Worm (Caenorhabditis elegans): Measurements from ENCODE around the gene col-180.

The col-180 gene

DNA sequence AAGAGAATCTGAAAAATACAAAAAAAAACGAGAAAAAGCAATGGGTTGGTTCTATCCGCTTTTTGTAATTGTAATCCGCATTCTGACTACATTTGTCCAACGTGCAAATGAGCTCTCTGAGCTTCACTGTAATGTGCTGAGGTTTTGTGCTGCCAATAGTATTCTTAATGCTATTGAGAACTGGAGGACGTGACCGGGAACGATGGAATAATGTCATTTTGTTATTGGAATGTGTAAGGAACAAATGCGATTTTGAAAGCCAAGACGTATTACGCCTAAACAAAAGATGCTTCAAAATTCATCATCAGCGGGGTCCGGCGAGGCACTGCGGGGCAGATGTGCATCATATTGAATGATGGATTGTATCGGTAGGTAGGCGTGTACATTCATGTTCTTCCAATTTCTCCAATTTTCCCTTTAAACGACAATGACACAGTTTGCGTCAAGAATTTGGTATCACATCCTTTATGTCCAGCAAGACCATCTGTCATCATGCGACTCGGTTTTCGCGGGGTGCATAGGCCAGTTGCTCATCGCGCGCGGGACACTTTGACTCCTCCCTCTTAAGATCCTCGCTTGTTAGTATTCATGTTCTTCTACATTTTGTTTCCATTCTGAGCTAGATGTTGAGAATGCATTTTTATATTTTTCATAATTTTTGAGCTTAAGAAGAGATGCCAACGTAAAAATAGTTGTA lies 38.9 kb downstream of the col-180 start:
- TF ChIP-seq hnd-1 (tag; optimal IDR thresholded peaks at IDR 0.05) (no peak), hmbx-1 (tag; optimal IDR thresholded peaks at IDR 0.05) (no peak), ets-7 (tag; optimal IDR thresholded peaks at IDR 0.05) (no peak), ama-1 (optimal IDR thresholded peaks at IDR 0.05) (no peak), pes-1 (GFP tag; IDR thresholded peaks at IDR 0.05) (no peak), F13C5.2 (tag; optimal IDR thresholded peaks at IDR 0.05) (no peak), tbx-37 (GFP tag; conservative IDR thresholded peaks at IDR 0.05) (no peak), flt-1 (GFP tag; IDR thresholded peaks at IDR 0.05) (no peak), ceh-13 (GFP tag; optimal IDR thresholded peaks at IDR 0.05) (no peak), aly-1 (tag; optimal IDR thresholded peaks at IDR 0.05) (no peak), hmg-4 (GFP tag; optimal IDR thresholded peaks at IDR 0.05) (no peak), scrt-1 (GFP tag; IDR thresholded peaks at IDR 0.05) (no peak), B0310.2 (tag; optimal IDR thresholded peaks at IDR 0.05) (no peak), tra-4 (tag; optimal IDR thresholded peaks at IDR 0.05) (no peak), sea-1 (GFP tag; conservative IDR thresholded peaks at IDR 0.05) (no peak)

DNA sequence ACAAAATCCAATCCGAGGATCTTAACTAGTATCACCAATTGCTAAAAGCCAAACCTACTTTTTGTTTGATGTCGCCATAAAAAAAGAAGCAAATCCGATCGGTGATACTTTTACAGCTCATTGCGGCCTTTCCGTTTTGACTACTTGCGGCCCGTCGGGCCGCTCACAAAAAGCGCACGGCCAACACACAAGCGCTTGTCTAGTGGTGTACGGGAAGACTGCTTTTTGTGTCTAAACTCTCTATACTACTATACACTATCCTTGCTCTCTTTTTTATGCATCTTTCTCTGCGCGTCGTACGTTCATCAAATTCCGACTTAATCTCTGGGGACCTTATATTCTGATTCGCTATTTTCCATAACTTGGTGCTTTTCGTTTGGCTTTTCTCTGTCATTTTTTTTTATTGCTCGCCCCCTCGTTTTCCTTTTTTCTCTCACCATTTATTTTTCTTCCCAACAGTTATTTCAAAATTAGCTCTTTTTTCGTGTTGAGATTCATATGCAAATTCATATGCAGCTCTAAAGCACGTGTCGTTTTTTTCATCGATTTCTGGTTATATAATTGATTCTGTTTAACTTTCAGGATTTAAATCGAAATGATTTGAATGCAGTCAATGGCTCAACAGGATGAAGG lies 45.4 kb downstream of the col-180 start, which contains the start of gene noca-2:
TSS of gene noca-2 (plus strand) at position 583 of the 633 bp plus-strand sequence.
- TF ChIP-seq hmg-4 (GFP tag; optimal IDR thresholded peaks at IDR 0.05) (peak; percentile 64), tbx-11 (GFP tag; IDR thresholded peaks at IDR 0.05) (no peak), aly-1 (tag; optimal IDR thresholded peaks at IDR 0.05) (no peak), tra-4 (tag; optimal IDR thresholded peaks at IDR 0.05) (no peak), hnd-1 (tag; optimal IDR thresholded peaks at IDR 0.05) (peak; percentile 12), sea-1 (GFP tag; conservative IDR thresholded peaks at IDR 0.05) (no peak), ceh-36 (tag; optimal IDR thresholded peaks at IDR 0.05) (no peak), ets-7 (tag; optimal IDR thresholded peaks at IDR 0.05) (no peak)

DNA sequence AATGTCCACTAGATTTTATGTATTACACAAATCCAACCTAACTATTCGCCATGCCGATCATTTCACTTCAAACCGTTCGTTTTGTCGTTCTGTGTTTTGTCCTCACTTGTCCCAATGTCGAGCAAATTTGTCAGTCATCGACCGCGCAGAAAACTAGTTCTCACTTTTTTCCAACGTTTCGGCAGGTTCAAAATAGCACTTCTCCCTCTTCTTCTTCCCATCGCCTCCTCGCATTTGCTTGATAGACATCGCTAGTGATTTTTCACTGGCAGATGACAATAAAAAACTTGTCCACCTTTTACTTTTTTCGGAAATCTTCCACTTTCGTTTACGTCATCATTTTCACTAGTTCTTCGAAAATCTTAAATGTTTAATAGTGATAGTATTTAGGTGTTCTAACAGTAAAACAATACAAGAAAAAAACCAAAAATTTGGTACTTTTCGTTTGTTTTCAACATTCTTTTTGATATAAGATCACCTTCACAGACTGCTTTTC lies 46.5 kb downstream of the col-180 start:
- TF ChIP-seq B0310.2 (tag; optimal IDR thresholded peaks at IDR 0.05) (no peak), pes-1 (GFP tag; IDR thresholded peaks at IDR 0.05) (no peak), hmbx-1 (tag; optimal IDR thresholded peaks at IDR 0.05) (no peak), ceh-36 (tag; optimal IDR thresholded peaks at IDR 0.05) (no peak), scrt-1 (GFP tag; IDR thresholded peaks at IDR 0.05) (no peak), tra-4 (tag; optimal IDR thresholded peaks at IDR 0.05) (no peak), hmg-4 (GFP tag; optimal IDR thresholded peaks at IDR 0.05) (no peak), aly-1 (tag; optimal IDR thresholded peaks at IDR 0.05) (no peak), ets-7 (tag; optimal IDR thresholded peaks at IDR 0.05) (no peak), tbx-37 (GFP tag; conservative IDR thresholded peaks at IDR 0.05) (no peak)

DNA sequence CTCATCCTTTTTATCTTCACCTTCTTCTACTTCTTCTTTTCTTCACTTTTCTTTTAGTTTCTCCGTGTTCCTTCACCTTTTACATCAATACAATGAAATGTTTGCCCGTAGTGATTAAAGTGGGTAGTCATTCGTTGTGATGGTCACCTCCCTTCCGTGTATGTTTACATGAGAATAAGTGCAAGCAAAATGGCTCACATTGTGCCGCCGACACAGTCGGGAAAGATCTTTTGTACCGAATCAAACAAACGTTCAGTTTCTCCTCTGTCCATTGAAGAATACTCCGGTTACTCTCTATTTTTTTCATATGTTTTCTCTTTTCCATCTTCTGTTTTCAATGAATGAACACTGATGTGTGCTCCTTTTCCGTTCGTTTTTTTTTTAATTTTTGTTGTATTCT lies 47.9 kb downstream of the col-180 start:
- no peak for TF ChIP-seq ama-1 (optimal IDR thresholded peaks at IDR 0.05)
- TF ChIP-seq ceh-13 (GFP tag; optimal IDR thresholded peaks at IDR 0.05): no peak
- no peak for TF ChIP-seq scrt-1 (GFP tag; IDR thresholded peaks at IDR 0.05)
- TF ChIP-seq flt-1 (GFP tag; IDR thresholded peaks at IDR 0.05): no peak
- TF ChIP-seq tra-4 (tag; optimal IDR thresholded peaks at IDR 0.05): no peak
- TF ChIP-seq tbx-11 (GFP tag; IDR thresholded peaks at IDR 0.05): no peak
- no peak for TF ChIP-seq sea-1 (GFP tag; conservative IDR thresholded peaks at IDR 0.05)

DNA sequence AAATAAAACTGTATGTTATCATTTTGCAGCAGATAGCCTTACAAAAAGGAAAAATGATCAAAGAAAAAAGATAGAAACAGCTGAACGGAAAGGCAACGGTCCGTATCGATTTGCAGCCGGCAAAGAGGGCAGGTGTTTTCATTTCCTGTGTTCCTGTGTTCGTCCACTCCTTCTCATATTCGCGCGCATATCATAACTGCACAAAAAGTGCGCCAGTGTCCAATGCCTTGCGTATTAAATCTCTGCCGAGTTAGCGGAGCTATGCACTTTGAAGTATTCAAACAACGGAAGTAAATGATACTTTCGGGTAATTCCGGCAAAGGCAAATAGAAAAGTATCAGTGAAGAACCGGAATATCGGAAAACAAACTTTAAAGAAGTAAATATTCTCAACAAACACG lies 49.5 kb downstream of the col-180 start:
- TF ChIP-seq tra-4 (tag; optimal IDR thresholded peaks at IDR 0.05): no peak
- TF ChIP-seq ets-7 (tag; optimal IDR thresholded peaks at IDR 0.05): no peak
- TF ChIP-seq ceh-13 (GFP tag; optimal IDR thresholded peaks at IDR 0.05): no peak
- TF ChIP-seq aly-1 (tag; optimal IDR thresholded peaks at IDR 0.05): no peak
- TF ChIP-seq hmg-4 (GFP tag; optimal IDR thresholded peaks at IDR 0.05): peak; percentile 43
- TF ChIP-seq B0310.2 (tag; optimal IDR thresholded peaks at IDR 0.05): no peak
- no peak for TF ChIP-seq scrt-1 (GFP tag; IDR thresholded peaks at IDR 0.05)
- TF ChIP-seq hmbx-1 (tag; optimal IDR thresholded peaks at IDR 0.05): no peak
- TF ChIP-seq tbx-37 (GFP tag; conservative IDR thresholded peaks at IDR 0.05): no peak
- TF ChIP-seq pes-1 (GFP tag; IDR thresholded peaks at IDR 0.05): no peak
- TF ChIP-seq flt-1 (GFP tag; IDR thresholded peaks at IDR 0.05): 0 out of 2 replicates have a peak, but pooled peaks have one; percentile 16
- TF ChIP-seq tbx-11 (GFP tag; IDR thresholded peaks at IDR 0.05): no peak
- no peak for TF ChIP-seq sea-1 (GFP tag; conservative IDR thresholded peaks at IDR 0.05)
- TF ChIP-seq ama-1 (optimal IDR thresholded peaks at IDR 0.05): no peak
- no peak for TF ChIP-seq hnd-1 (tag; optimal IDR thresholded peaks at IDR 0.05)
- TF ChIP-seq ceh-36 (tag; optimal IDR thresholded peaks at IDR 0.05): peak; percentile 8
- no peak for TF ChIP-seq F13C5.2 (tag; optimal IDR thresholded peaks at IDR 0.05)

DNA sequence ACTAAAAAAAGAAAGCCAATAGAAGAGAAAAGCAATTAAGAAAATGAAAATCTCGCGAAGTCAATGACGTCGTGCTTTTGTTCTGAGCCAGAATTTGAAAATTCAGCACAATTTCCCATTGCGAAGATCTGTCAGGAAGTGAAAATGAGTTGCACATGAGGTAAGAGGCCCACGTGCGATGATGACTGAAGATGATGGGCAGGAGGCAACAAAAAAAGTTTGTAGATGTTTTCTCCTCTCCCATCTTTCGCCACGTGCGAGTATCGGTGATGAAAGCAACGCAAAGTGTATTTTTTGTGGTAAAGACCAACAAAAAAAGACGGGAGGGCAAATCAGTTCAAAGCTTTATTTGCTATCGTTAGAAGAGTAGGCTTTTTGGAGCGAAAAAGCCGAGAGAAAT lies 50.0 kb downstream of the col-180 start:
- TF ChIP-seq scrt-1 (GFP tag; IDR thresholded peaks at IDR 0.05) (no peak), aly-1 (tag; optimal IDR thresholded peaks at IDR 0.05) (no peak), ets-7 (tag; optimal IDR thresholded peaks at IDR 0.05) (no peak), pes-1 (GFP tag; IDR thresholded peaks at IDR 0.05) (no peak)

DNA sequence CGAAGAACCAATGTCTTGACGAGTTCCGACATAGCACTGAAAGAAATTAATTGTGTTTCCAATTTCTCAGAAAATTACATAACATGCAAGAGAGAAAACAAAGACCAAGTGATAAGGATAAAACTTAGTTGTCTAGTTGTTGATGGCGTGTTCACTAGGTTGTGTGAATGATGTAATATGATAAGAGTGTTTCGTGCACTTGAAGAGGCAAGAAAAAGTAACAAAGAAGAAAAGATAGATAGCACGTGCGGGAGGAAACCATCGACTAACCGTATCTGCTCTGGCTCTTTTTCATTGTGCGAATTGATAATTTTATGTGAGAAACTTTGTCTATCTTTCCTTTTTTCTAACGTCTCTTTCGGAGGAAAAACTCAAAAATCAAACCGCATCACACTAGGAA lies 50.5 kb downstream of the col-180 start, which contains the start of gene sfxn-1.5:
TSS of gene sfxn-1.5 (minus strand) at position 36 of the 400 bp plus-strand sequence.
- TF ChIP-seq tbx-11 (GFP tag; IDR thresholded peaks at IDR 0.05) (no peak), ceh-36 (tag; optimal IDR thresholded peaks at IDR 0.05) (no peak), ceh-13 (GFP tag; optimal IDR thresholded peaks at IDR 0.05) (no peak), aly-1 (tag; optimal IDR thresholded peaks at IDR 0.05) (no peak), sea-1 (GFP tag; conservative IDR thresholded peaks at IDR 0.05) (no peak), scrt-1 (GFP tag; IDR thresholded peaks at IDR 0.05) (no peak), hnd-1 (tag; optimal IDR thresholded peaks at IDR 0.05) (no peak), tbx-37 (GFP tag; conservative IDR thresholded peaks at IDR 0.05) (no peak), tra-4 (tag; optimal IDR thresholded peaks at IDR 0.05) (no peak), pes-1 (GFP tag; IDR thresholded peaks at IDR 0.05) (no peak), hmg-4 (GFP tag; optimal IDR thresholded peaks at IDR 0.05) (no peak), F13C5.2 (tag; optimal IDR thresholded peaks at IDR 0.05) (no peak), hmbx-1 (tag; optimal IDR thresholded peaks at IDR 0.05) (no peak), flt-1 (GFP tag; IDR thresholded peaks at IDR 0.05) (no peak), B0310.2 (tag; optimal IDR thresholded peaks at IDR 0.05) (no peak)

Data from whole organism, early embryonic.